Worm (Caenorhabditis elegans) whole organism, young adult: ENCODE data around the gene ZK637.14.

Experiments
- B0019.2 ChIP-seq: fragments of 200-800 bp; sonication (Bioruptor generic); conservative IDR thresholded peaks from 2 replicates; pipeline ENCODE4 v1.3.6; 2022; ENCODE audit warnings: missing genetic modification reagents, missing genetic modification characterization, missing compliant biosample characterization
- B0336.3 ChIP-seq: fragments of 200-800 bp; sonication (Bioruptor generic); IDR thresholded peaks from 2 replicates; pipeline ENCODE4 v1.3.6; 2022; ENCODE audit warnings: missing genetic modification characterization, missing compliant biosample characterization
- D2030.7 ChIP-seq: fragments of 200-800 bp; sonication (Bioruptor generic); IDR thresholded peaks from 2 replicates; pipeline ENCODE4 v1.3.6; 2022; ENCODE audit warnings: missing genetic modification reagents, missing genetic modification characterization, missing compliant biosample characterization
- F33H1.4 ChIP-seq: fragments of 200-800 bp; sonication (Bioruptor generic); IDR thresholded peaks from 2 replicates; pipeline ENCODE4 v1.3.6; 2022; ENCODE audit warnings: missing genetic modification reagents, missing genetic modification characterization, missing compliant biosample characterization
- F49E8.2 ChIP-seq: sonication (generic microtip); optimal IDR thresholded peaks from 3 replicates; lab custom pipeline; 2017; ENCODE audit warnings: missing genetic modification characterization, mild to moderate bottlenecking, missing compliant biosample characterization, antibody characterized with exemption, moderate library complexity; ENCODE audit not compliant: insufficient read depth
- F55B11.4 ChIP-seq: sonication (generic microtip); optimal IDR thresholded peaks from 2 replicates; lab custom pipeline; 2016; ENCODE audit warnings: missing compliant biosample characterization, missing genetic modification characterization, borderline replicate concordance; ENCODE audit not compliant: insufficient read depth
- F57C9.4 ChIP-seq: sonication (generic microtip); optimal IDR thresholded peaks from 2 replicates; lab custom pipeline; 2017; ENCODE audit warnings: mild to moderate bottlenecking, missing genetic modification characterization, missing compliant biosample characterization
- Y53F4B.3 ChIP-seq: fragments of 200-800 bp; sonication (Bioruptor generic); IDR thresholded peaks from 2 replicates; pipeline ENCODE4 v1.3.6; 2022; ENCODE audit warnings: missing genetic modification reagents, missing genetic modification characterization, missing compliant biosample characterization
- Y53G8AR.9 ChIP-seq: fragments of 200-800 bp; sonication (Bioruptor generic); conservative IDR thresholded peaks from 2 replicates; pipeline ENCODE4 v1.3.6; 2022; ENCODE audit warnings: missing genetic modification reagents, missing genetic modification characterization, missing compliant biosample characterization
- Y79H2A.3 ChIP-seq: fragments of 200-800 bp; sonication (Bioruptor generic); conservative IDR thresholded peaks from 2 replicates; pipeline ENCODE4 v1.3.6; 2022; ENCODE audit warnings: missing genetic modification reagents, missing genetic modification characterization, missing compliant biosample characterization
- ZK185.1 ChIP-seq: sonication (generic microtip); optimal IDR thresholded peaks from 2 replicates; lab custom pipeline; 2016; ENCODE audit warnings: mild to moderate bottlenecking, missing genetic modification characterization, missing compliant biosample characterization; ENCODE audit not compliant: poor library complexity, severe bottlenecking
- aptf-3 ChIP-seq: fragments of 200-800 bp; sonication (Bioruptor generic); IDR thresholded peaks from 2 replicates; pipeline ENCODE4 v1.3.6; 2022; ENCODE audit warnings: missing genetic modification characterization, missing compliant biosample characterization
- attf-6 ChIP-seq: fragments of 200-800 bp; sonication (Bioruptor generic); IDR thresholded peaks from 2 replicates; pipeline ENCODE4 v1.3.6; 2022; ENCODE audit warnings: missing genetic modification reagents, missing genetic modification characterization, missing compliant biosample characterization
- ceh-40 ChIP-seq: fragments of 200-800 bp; sonication (Bioruptor generic); IDR thresholded peaks from 2 replicates; pipeline ENCODE4 v1.3.6; 2022; ENCODE audit warnings: missing genetic modification characterization, missing compliant biosample characterization
- ceh-91 ChIP-seq: fragments of 200-800 bp; sonication (Bioruptor generic); IDR thresholded peaks from 2 replicates; pipeline ENCODE4 v1.3.6; 2022; ENCODE audit warnings: missing genetic modification reagents, missing genetic modification characterization, missing compliant biosample characterization
- chd-7 ChIP-seq: sonication (generic microtip); optimal IDR thresholded peaks from 2 replicates; lab custom pipeline; 2016; ENCODE audit warnings: mild to moderate bottlenecking, missing genetic modification characterization, moderate library complexity, missing compliant biosample characterization
- die-1 ChIP-seq: sonication (generic microtip); optimal IDR thresholded peaks from 2 replicates; lab custom pipeline; 2016; ENCODE audit warnings: missing genotype, mild to moderate bottlenecking, missing genetic modification characterization, missing compliant biosample characterization
- dox-1 ChIP-seq: fragments of 200-800 bp; sonication (Bioruptor generic); IDR thresholded peaks from 2 replicates; pipeline ENCODE4 v1.3.6; 2022; ENCODE audit warnings: missing genetic modification reagents, missing genetic modification characterization, missing compliant biosample characterization
- dpl-1 ChIP-seq: fragments of 150-350 bp; optimal IDR thresholded peaks from 2 replicates; lab custom pipeline; 2014; ENCODE audit warnings: missing biosample characterization, missing genetic modification reagents, missing genetic modification characterization
- ekl-4 ChIP-seq: fragments of 200-800 bp; sonication (Bioruptor generic); IDR thresholded peaks from 2 replicates; pipeline ENCODE4 v1.3.6; 2022; ENCODE audit warnings: missing genetic modification reagents, missing genetic modification characterization, missing compliant biosample characterization
- hsf-1 ChIP-seq: fragments of 200-800 bp; sonication (Bioruptor generic); IDR thresholded peaks from 2 replicates; pipeline ENCODE4 v1.3.6; 2022; ENCODE audit warnings: missing genetic modification reagents, missing genetic modification characterization, missing compliant biosample characterization
- lin-26 ChIP-seq: fragments of 200-800 bp; sonication (Bioruptor generic); IDR thresholded peaks from 2 replicates; pipeline ENCODE4 v1.3.6; 2022; ENCODE audit warnings: missing genetic modification reagents, missing genetic modification characterization, missing compliant biosample characterization
- madf-6 ChIP-seq: fragments of 200-800 bp; sonication (Bioruptor generic); IDR thresholded peaks from 2 replicates; pipeline ENCODE4 v1.3.6; 2022; ENCODE audit warnings: missing genetic modification reagents, missing genetic modification characterization, missing compliant biosample characterization
- madf-8 ChIP-seq: fragments of 200-800 bp; sonication (Bioruptor generic); conservative IDR thresholded peaks from 2 replicates; pipeline ENCODE4 v1.3.6; 2022; ENCODE audit warnings: missing genetic modification reagents, missing genetic modification characterization, missing compliant biosample characterization
- mcd-1 ChIP-seq: fragments of 200-800 bp; sonication (Bioruptor generic); IDR thresholded peaks from 2 replicates; pipeline ENCODE4 v1.3.6; 2022; ENCODE audit warnings: missing genetic modification reagents, missing genetic modification characterization, missing compliant biosample characterization
- mes-4 ChIP-seq: sonication (generic microtip); optimal IDR thresholded peaks from 2 replicates; lab custom pipeline; 2016; ENCODE audit warnings: missing genotype, missing genetic modification characterization, missing compliant biosample characterization
- nfya-1 ChIP-seq: sonication (generic microtip); optimal IDR thresholded peaks from 2 replicates; lab custom pipeline; 2017; ENCODE audit warnings: antibody characterized with exemption, missing compliant biosample characterization, missing genetic modification characterization, borderline replicate concordance; ENCODE audit not compliant: insufficient read depth
- nfyb-1 ChIP-seq: fragments of 200-800 bp; sonication (Bioruptor generic); IDR thresholded peaks from 2 replicates; pipeline ENCODE4 v1.3.6; 2022; ENCODE audit warnings: missing genetic modification reagents, missing genetic modification characterization, missing compliant biosample characterization
- nhr-80 ChIP-seq: sonication (generic microtip); optimal IDR thresholded peaks from 2 replicates; lab custom pipeline; 2016; ENCODE audit warnings: missing genetic modification characterization, missing compliant biosample characterization
- pha-4 ChIP-seq: fragments of 150-350 bp; sonication (generic microtip); optimal IDR thresholded peaks from 2 replicates; lab custom pipeline; 2014; ENCODE audit warnings: missing biosample characterization, missing genetic modification reagents, missing genetic modification characterization
- rcor-1 ChIP-seq: fragments of 200-800 bp; sonication (Bioruptor generic); IDR thresholded peaks from 2 replicates; pipeline ENCODE4 v1.3.6; 2022; ENCODE audit warnings: missing genetic modification reagents, missing genetic modification characterization, missing compliant biosample characterization
- somi-1 ChIP-seq: fragments of 200-800 bp; sonication (Bioruptor generic); optimal IDR thresholded peaks from 2 replicates; lab custom pipeline; 2018; ENCODE audit warnings: mild to moderate bottlenecking, missing genetic modification characterization, missing compliant biosample characterization
- ztf-25 ChIP-seq: fragments of 200-800 bp; sonication (Bioruptor generic); IDR thresholded peaks from 2 replicates; pipeline ENCODE4 v1.3.6; 2022; ENCODE audit warnings: missing genetic modification reagents, missing genetic modification characterization, missing compliant biosample characterization

Gene ZK637.14

ce11 chrIII:8865294-8865766 lies 23.6 kb downstream of the ZK637.14 start (continued):
- TF ChIP-seq ZK185.1 (tag; lab: Kevin White, UChicago) (peak; percentile 52), mes-4 (no peak), ztf-25 (GFP tag; lab: Robert Waterston, UW) (0 out of 2 replicates have a peak, but pooled peaks have one; percentile 45), dpl-1 (GFP tag; lab: Kevin White, UChicago) (no peak), F57C9.4 (no peak), madf-6 (GFP tag; lab: Robert Waterston, UW) (no peak), chd-7 (tag; lab: Kevin White, UChicago) (peak; percentile 82), F55B11.4 (no peak)

- TF ChIP-seq ceh-91 (0 out of 2 replicates have a peak, but pooled peaks have one; percentile 30), Y79H2A.3 (GFP tag; lab: Robert Waterston, UW) (peak; percentile 94), madf-8 (GFP tag; lab: Robert Waterston, UW) (0 out of 2 replicates have a peak, but pooled peaks have one; percentile 48), hsf-1 (GFP tag; lab: Robert Waterston, UW) (peak; percentile 64; the same call in 1 of the 2 replicates), F33H1.4 (GFP tag; lab: Robert Waterston, UW) (peak; percentile 23; the same call in 1 of the 2 replicates), attf-6 (GFP tag; lab: Robert Waterston, UW) (peak; percentile 50; the same call in 1 of the 2 replicates), ztf-25 (GFP tag; lab: Robert Waterston, UW) (0 out of 2 replicates have a peak, but pooled peaks have one; percentile 57), ceh-40 (GFP tag; lab: Robert Waterston, UW) (0 out of 2 replicates have a peak, but pooled peaks have one; percentile 26), mcd-1 (0 out of 2 replicates have a peak, but pooled peaks have one; percentile 7), Y53G8AR.9 (GFP tag; lab: Robert Waterston, UW) (peak; percentile 47; the same call in 1 of the 2 replicates), madf-6 (GFP tag; lab: Robert Waterston, UW) (peak; percentile 73), rcor-1 (GFP tag; lab: Robert Waterston, UW) (peak; percentile 27; the same call in 1 of the 2 replicates), dox-1 (GFP tag; lab: Robert Waterston, UW) (peak; percentile 40), D2030.7 (GFP tag; lab: Robert Waterston, UW) (0 out of 2 replicates have a peak, but pooled peaks have one; percentile 26), B0019.2 (GFP tag; lab: Robert Waterston, UW) (peak; percentile 29; the same call in 1 of the 2 replicates), nfyb-1 (GFP tag; lab: Robert Waterston, UW) (0 out of 2 replicates have a peak, but pooled peaks have one; percentile 26), aptf-3 (GFP tag; lab: Robert Waterston, UW) (0 out of 2 replicates have a peak, but pooled peaks have one; percentile 65), Y53F4B.3 (GFP tag; lab: Robert Waterston, UW) (peak; percentile 35; the same call in 1 of the 2 replicates)
- TF ChIP-seq, all 124 proteins: peak for 18; not testable (repeated sequence) for 106
These were observed 28.2 kb downstream of the ZK637.14 start for ce11 chrIII:8860741-8861140.

- TF ChIP-seq nfya-1 (no peak), B0336.3 (GFP tag; lab: Robert Waterston, UW) (no peak), nhr-80 (tag; lab: Kevin White, UChicago) (peak; percentile 62), somi-1 (GFP tag; lab: Kevin White, UChicago) (no peak)
These were observed 30.5 kb downstream of the ZK637.14 start for ce11 chrIII:8858482-8858881.

- TF ChIP-seq F33H1.4 (GFP tag; lab: Robert Waterston, UW): peak; percentile 42; the same call in 1 of the 2 replicates
- TF ChIP-seq D2030.7 (GFP tag; lab: Robert Waterston, UW): peak; percentile 46; the same call in 1 of the 2 replicates
- peak; percentile 71 for TF ChIP-seq mcd-1
- TF ChIP-seq madf-8 (GFP tag; lab: Robert Waterston, UW): peak; percentile 89
- peak; percentile 83 for TF ChIP-seq madf-6 (GFP tag; lab: Robert Waterston, UW)
These were observed 36.6 kb downstream of the ZK637.14 start for ce11 chrIII:8852402-8852801.

- no peak for TF ChIP-seq F49E8.2 (tag; lab: Kevin White, UChicago)
- no peak for TF ChIP-seq pha-4 (tag; lab: Kevin White, UChicago)
- TF ChIP-seq lin-26 (GFP tag; lab: Robert Waterston, UW): no peak
- no peak for TF ChIP-seq ekl-4 (GFP tag; lab: Robert Waterston, UW)
- TF ChIP-seq die-1 (tag; lab: Kevin White, UChicago): no peak
- TF ChIP-seq attf-6 (GFP tag; lab: Robert Waterston, UW): no peak
These were observed 37.0 kb downstream of the ZK637.14 start, which contains the start of gene plg-1 for ce11 chrIII:8851961-8852360. plg-1 (plus strand) TSS chrIII:8852261.
